Fruit fly (Drosophila melanogaster) whole organism, embryonic: ENCODE results near the gene Dpp10.

Source experiments
- Adf1 ChIP-seq: fragments of 200-800 bp; sonication (Bioruptor generic); IDR thresholded peaks from 2 replicates; pipeline ENCODE4 v1.3.6; 2022; ENCODE audit warnings: missing biosample characterization, missing genetic modification characterization
- Blimp-1 ChIP-seq: fragments of 200-800 bp; sonication (Bioruptor generic); optimal IDR thresholded peaks from 3 replicates; lab custom pipeline; 2018; ENCODE audit warnings: missing biosample characterization, missing genetic modification characterization, mild to moderate bottlenecking, moderate library complexity, missing genetic modification reagents
- CG12071 ChIP-seq: fragments of 200-800 bp; sonication (Bioruptor generic); optimal IDR thresholded peaks from 3 replicates; lab custom pipeline; 2018; ENCODE audit warnings: missing biosample characterization, mild to moderate bottlenecking, missing genetic modification characterization
- CG14441 ChIP-seq: fragments of 200-800 bp; sonication (Bioruptor generic); IDR thresholded peaks from 2 replicates; pipeline ENCODE4 v1.3.6; 2022; ENCODE audit warnings: missing biosample characterization, missing genetic modification characterization
- CG1647 ChIP-seq: fragments of 200-800 bp; sonication (Bioruptor generic); optimal IDR thresholded peaks from 3 replicates; lab custom pipeline; 2016; ENCODE audit warnings: missing biosample characterization, missing genetic modification characterization
- CG16815 ChIP-seq: fragments of 200-800 bp; sonication (Bioruptor generic); optimal IDR thresholded peaks from 3 replicates; lab custom pipeline; 2017; ENCODE audit warnings: missing biosample characterization, mild to moderate bottlenecking, missing genetic modification characterization
- CG17912 ChIP-seq: fragments of 200-800 bp; sonication (Bioruptor generic); optimal IDR thresholded peaks from 2 replicates; lab custom pipeline; 2018; ENCODE audit warnings: missing biosample characterization, mild to moderate bottlenecking, missing genetic modification characterization
- CG2875 ChIP-seq: fragments of 200-800 bp; sonication (Bioruptor generic); optimal IDR thresholded peaks from 2 replicates; lab custom pipeline; 2017; ENCODE audit warnings: missing biosample characterization, mild to moderate bottlenecking, missing genetic modification characterization, missing genetic modification reagents
- CG31365 ChIP-seq: fragments of 200-800 bp; sonication (Bioruptor generic); optimal IDR thresholded peaks from 2 replicates; lab custom pipeline; 2018; ENCODE audit warnings: missing biosample characterization, mild to moderate bottlenecking, missing genetic modification characterization
- CG34224 ChIP-seq: fragments of 200-800 bp; sonication (Bioruptor generic); IDR thresholded peaks from 3 replicates; pipeline ENCODE4 v1.3.6; 2022; ENCODE audit warnings: missing biosample characterization, missing genetic modification characterization; ENCODE audit not compliant: partially characterized antibody
- CG42726 ChIP-seq: fragments of 200-800 bp; sonication (Bioruptor generic); IDR thresholded peaks from 2 replicates; pipeline ENCODE4 v1.3.6; 2022; ENCODE audit warnings: missing biosample characterization, missing genetic modification characterization; ENCODE audit not compliant: partially characterized antibody
- CG4617 ChIP-seq: fragments of 200-800 bp; sonication (Bioruptor generic); optimal IDR thresholded peaks from 3 replicates; lab custom pipeline; 2016; ENCODE audit warnings: missing biosample characterization, missing genetic modification characterization, borderline replicate concordance
- CG5245 ChIP-seq: fragments of 200-800 bp; sonication (Bioruptor generic); optimal IDR thresholded peaks from 3 replicates; lab custom pipeline; 2016; ENCODE audit warnings: missing biosample characterization, missing genetic modification characterization
- CG5953 ChIP-seq: fragments of 200-800 bp; sonication (Bioruptor generic); IDR thresholded peaks from 2 replicates; pipeline ENCODE4 v1.3.6; 2022; ENCODE audit warnings: missing biosample characterization, missing genetic modification characterization
- CG7786 ChIP-seq: fragments of 200-800 bp; sonication (Bioruptor generic); optimal IDR thresholded peaks from 2 replicates; lab custom pipeline; 2016; ENCODE audit warnings: missing biosample characterization, missing genetic modification characterization
- CG7963 ChIP-seq: fragments of 200-800 bp; sonication (Bioruptor generic); IDR thresholded peaks from 3 replicates; pipeline ENCODE4 v1.3.6; 2022; ENCODE audit warnings: missing biosample characterization, missing genetic modification characterization; ENCODE audit not compliant: partially characterized antibody
- CG8478 ChIP-seq: fragments of >200 bp; optimal IDR thresholded peaks from 2 replicates; lab custom pipeline; 2018
- Chrac-16 ChIP-seq: fragments of 200-800 bp; sonication (Bioruptor generic); optimal IDR thresholded peaks from 3 replicates; lab custom pipeline; 2016; ENCODE audit warnings: missing biosample characterization, missing genetic modification characterization
- D19A ChIP-seq: fragments of 200-800 bp; optimal IDR thresholded peaks from 3 replicates; lab custom pipeline; 2019; ENCODE audit warnings: missing biosample characterization, mild to moderate bottlenecking, missing genetic modification characterization, moderate library complexity
- Dp ChIP-seq: fragments of 200-800 bp; sonication (Bioruptor generic); optimal IDR thresholded peaks from 2 replicates; lab custom pipeline; 2018; ENCODE audit warnings: missing biosample characterization, mild to moderate bottlenecking, missing genetic modification characterization, moderate library complexity
- Hand ChIP-seq: fragments of 200-800 bp; sonication (Bioruptor generic); optimal IDR thresholded peaks from 2 replicates; lab custom pipeline; 2017; ENCODE audit warnings: mild to moderate bottlenecking, missing biosample characterization, missing genetic modification reagents, missing genetic modification characterization
- MESR4 ChIP-seq: fragments of 200-800 bp; sonication (Bioruptor generic); optimal IDR thresholded peaks from 2 replicates; lab custom pipeline; 2018; ENCODE audit warnings: missing biosample characterization, mild to moderate bottlenecking, missing genetic modification characterization, moderate library complexity
- Neu2 ChIP-seq: fragments of 200-800 bp; sonication (Bioruptor generic); optimal IDR thresholded peaks from 3 replicates; lab custom pipeline; 2016; ENCODE audit warnings: missing biosample characterization, missing genetic modification characterization, borderline replicate concordance
- Ssrp ChIP-seq: fragments of 200-800 bp; sonication (Bioruptor generic); optimal IDR thresholded peaks from 2 replicates; lab custom pipeline; 2018; ENCODE audit warnings: missing biosample characterization, mild to moderate bottlenecking, missing genetic modification characterization, moderate library complexity
- Stat92E ChIP-seq, 3 experiments: fragments of >200 bp in 2 of 3; fragments of 200-800 bp in 1 of 3; sonication (Bioruptor generic) in 1 of 3; optimal IDR thresholded peaks; 2 replicates each; lab custom pipeline; 2017 to 2019; ENCODE audit warnings: missing biosample characterization in 3 of 3, missing genetic modification characterization in 3 of 3, mild to moderate bottlenecking in 1 of 3, moderate library complexity in 1 of 3
- Tbp ChIP-seq: fragments of >200 bp; optimal IDR thresholded peaks from 2 replicates; lab custom pipeline; 2018; ENCODE audit warnings: missing biosample characterization, missing genetic modification characterization
- ab ChIP-seq: fragments of 200-800 bp; sonication (Bioruptor generic); optimal IDR thresholded peaks from 2 replicates; lab custom pipeline; 2016; ENCODE audit warnings: missing biosample characterization, missing genetic modification characterization
- abd-A ChIP-seq: fragments of 200-800 bp; sonication (Bioruptor generic); optimal IDR thresholded peaks from 3 replicates; lab custom pipeline; 2019; ENCODE audit warnings: missing biosample characterization, mild to moderate bottlenecking, missing genetic modification characterization, moderate library complexity
- ato ChIP-seq: fragments of 200-800 bp; sonication (Bioruptor generic); IDR thresholded peaks from 2 replicates; pipeline ENCODE4 v1.3.6; 2022; ENCODE audit warnings: missing biosample characterization, missing genetic modification characterization; ENCODE audit not compliant: partially characterized antibody
- croc ChIP-seq: fragments of 200-800 bp; sonication (Bioruptor generic); conservative IDR thresholded peaks from 3 replicates; pipeline ENCODE4 v1.3.6; 2022; ENCODE audit warnings: missing biosample characterization, missing genetic modification characterization
- crol ChIP-seq: fragments of 200-800 bp; sonication (Bioruptor generic); IDR thresholded peaks from 2 replicates; pipeline ENCODE4 v1.3.6; 2022; ENCODE audit warnings: missing biosample characterization, missing genetic modification characterization
- dmrt99B ChIP-seq: fragments of 200-800 bp; sonication (Bioruptor generic); optimal IDR thresholded peaks from 2 replicates; lab custom pipeline; 2018; ENCODE audit warnings: missing biosample characterization, mild to moderate bottlenecking, missing genetic modification characterization, moderate library complexity
- exex ChIP-seq: fragments of 200-800 bp; sonication (Bioruptor generic); optimal IDR thresholded peaks from 4 replicates; lab custom pipeline; 2018; ENCODE audit warnings: missing biosample characterization, mild to moderate bottlenecking, missing genetic modification characterization, moderate library complexity
- gfzf ChIP-seq: fragments of 200-800 bp; sonication (Bioruptor generic); optimal IDR thresholded peaks from 2 replicates; lab custom pipeline; 2016; ENCODE audit warnings: missing biosample characterization, mild to moderate bottlenecking, missing genetic modification characterization, moderate library complexity
- gsb-n ChIP-seq: fragments of 200-800 bp; sonication (Bioruptor generic); optimal IDR thresholded peaks from 3 replicates; lab custom pipeline; 2018; ENCODE audit warnings: missing biosample characterization, mild to moderate bottlenecking, missing genetic modification characterization
- h ChIP-seq: fragments of >200 bp; optimal IDR thresholded peaks from 2 replicates; lab custom pipeline; 2017
- ham ChIP-seq: fragments of 200-800 bp; sonication (Bioruptor generic); IDR thresholded peaks from 2 replicates; pipeline ENCODE4 v1.3.6; 2022; ENCODE audit warnings: missing biosample characterization, missing genetic modification characterization
- insv ChIP-seq, 2 experiments: fragments of 200-800 bp; sonication (Bioruptor generic); optimal IDR thresholded peaks; 3 replicates each; lab custom pipeline; 2016 to 2018; ENCODE audit warnings: missing biosample characterization in 2 of 2, missing genetic modification characterization in 2 of 2
- phol ChIP-seq: fragments of 200-800 bp; sonication (Bioruptor generic); optimal IDR thresholded peaks from 3 replicates; lab custom pipeline; 2018; ENCODE audit warnings: missing biosample characterization, mild to moderate bottlenecking, missing genetic modification characterization, moderate library complexity
- repo ChIP-seq: fragments of 200-800 bp; sonication (Bioruptor generic); optimal IDR thresholded peaks from 2 replicates; lab custom pipeline; 2016; ENCODE audit warnings: missing biosample characterization, missing genetic modification characterization
- seq ChIP-seq: fragments of 200-800 bp; sonication (Bioruptor generic); IDR thresholded peaks from 2 replicates; pipeline ENCODE4 v1.3.6; 2022; ENCODE audit warnings: missing biosample characterization, missing genetic modification characterization
- slbo ChIP-seq: fragments of 200-800 bp; sonication (Bioruptor generic); IDR thresholded peaks from 2 replicates; pipeline ENCODE4 v1.3.6; 2022; ENCODE audit warnings: missing biosample characterization, missing genetic modification characterization
- slp2 ChIP-seq: fragments of 200-800 bp; sonication (Bioruptor generic); optimal IDR thresholded peaks from 2 replicates; lab custom pipeline; 2016; ENCODE audit warnings: missing biosample characterization, missing genetic modification characterization
- so ChIP-seq: fragments of 200-800 bp; sonication (Bioruptor generic); IDR thresholded peaks from 3 replicates; pipeline ENCODE4 v1.3.6; 2022; ENCODE audit warnings: missing biosample characterization, missing genetic modification characterization
- sr ChIP-seq: fragments of 200-800 bp; sonication (Bioruptor generic); IDR thresholded peaks from 3 replicates; pipeline ENCODE4 v1.3.6; 2022; ENCODE audit warnings: missing biosample characterization, missing genetic modification characterization
- stwl ChIP-seq: fragments of 200-800 bp; sonication (Bioruptor generic); optimal IDR thresholded peaks from 3 replicates; lab custom pipeline; 2018; ENCODE audit warnings: missing biosample characterization, mild to moderate bottlenecking, missing genetic modification characterization, moderate library complexity
- tio ChIP-seq: fragments of 200-800 bp; sonication (Bioruptor generic); optimal IDR thresholded peaks from 2 replicates; lab custom pipeline; 2017; ENCODE audit warnings: missing biosample characterization, missing genetic modification characterization, inconsistent platforms
- ttk ChIP-seq: fragments of 200-800 bp; sonication (Bioruptor generic); IDR thresholded peaks from 2 replicates; pipeline ENCODE4 v2.1.2; 2022; ENCODE audit warnings: missing biosample characterization, missing genetic modification characterization
- tup ChIP-seq: fragments of 200-800 bp; sonication (Bioruptor generic); optimal IDR thresholded peaks from 2 replicates; lab custom pipeline; 2016; ENCODE audit warnings: missing biosample characterization, mild to moderate bottlenecking, missing genetic modification characterization, moderate library complexity
- twi ChIP-seq: fragments of 200-800 bp; optimal IDR thresholded peaks from 2 replicates; lab custom pipeline; 2019; ENCODE audit warnings: missing biosample characterization, mild to moderate bottlenecking, missing genetic modification characterization, moderate library complexity
- wdn ChIP-seq: fragments of 200-800 bp; sonication (Bioruptor generic); IDR thresholded peaks from 2 replicates; pipeline ENCODE4 v1.3.6; 2022; ENCODE audit warnings: missing biosample characterization, missing genetic modification characterization

The Dpp10 gene

dm6 chr2L:6566020-6566687 is 34.7 kb downstream of the Dpp10 start, which contains the start of gene CG13766 (continued):
- peak; percentile 94 for TF ChIP-seq ato (GFP tag; lab: Robert Waterston, UW)
- TF ChIP-seq so (GFP tag; lab: Robert Waterston, UW) = no peak
- no peak for TF ChIP-seq Blimp-1 (GFP tag; lab: Kevin White, UChicago)
- no peak for TF ChIP-seq CG5245 (GFP tag; lab: Kevin White, UChicago)
- peak; percentile 93 for TF ChIP-seq CG34224 (GFP tag; lab: Robert Waterston, UW)
- no peak for TF ChIP-seq twi (tag; lab: Kevin White, UChicago)
- peak; percentile 37 for TF ChIP-seq MESR4 (GFP tag; lab: Kevin White, UChicago)
- no peak for TF ChIP-seq Ssrp (tag; lab: Kevin White, UChicago)
- TF ChIP-seq stwl (tag; lab: Kevin White, UChicago) = peak; percentile 87
- no peak for TF ChIP-seq Neu2
- no peak for TF ChIP-seq slbo (GFP tag; lab: Robert Waterston, UW)
- TF ChIP-seq dmrt99B (tag; lab: Kevin White, UChicago) = no peak
- TF ChIP-seq crol = no peak
- TF ChIP-seq CG16815 (GFP tag; lab: Kevin White, UChicago) = no peak
- no peak for TF ChIP-seq CG8478 (lab: Kevin White, UChicago)
- no peak for TF ChIP-seq CG2875 (GFP tag; lab: Kevin White, UChicago)
- no peak for TF ChIP-seq ttk (GFP tag; lab: Robert Waterston, UW)
- peak; percentile 98 for TF ChIP-seq CG7963 (GFP tag; lab: Robert Waterston, UW)
- no peak for TF ChIP-seq slp2 (GFP tag; lab: Kevin White, UChicago)
- no peak for TF ChIP-seq Tbp (GFP tag; lab: Kevin White, UChicago)
- TF ChIP-seq D19A = no peak
- no peak for TF ChIP-seq tup (GFP tag; lab: Kevin White, UChicago)
- no peak for TF ChIP-seq CG7786 (GFP tag; lab: Kevin White, UChicago)
- TF ChIP-seq insv (GFP tag; optimal IDR thresholded peaks at IDR 0.05; lab: Kevin White, UChicago) = no peak
- TF ChIP-seq Chrac-16 (GFP tag; lab: Kevin White, UChicago) = no peak
- TF ChIP-seq croc = no peak
- no peak for TF ChIP-seq repo (GFP tag; lab: Kevin White, UChicago)
- TF ChIP-seq gfzf = peak; percentile 83
- no peak for TF ChIP-seq Stat92E (GFP tag; optimal IDR thresholded peaks at IDR 0.05; lab: Kevin White, UChicago)
- TF ChIP-seq sr (GFP tag; lab: Robert Waterston, UW) = no peak
- TF ChIP-seq CG31365 (tag; lab: Kevin White, UChicago) = no peak
- no peak for TF ChIP-seq CG12071 (GFP tag; lab: Kevin White, UChicago)
- TF ChIP-seq CG1647 = no peak
- no peak for TF ChIP-seq gsb-n (tag; lab: Kevin White, UChicago)
- no peak for TF ChIP-seq h
- TF ChIP-seq seq (GFP tag; lab: Robert Waterston, UW) = no peak
- no peak for TF ChIP-seq CG42726 (GFP tag; lab: Robert Waterston, UW)
- TF ChIP-seq Dp = peak; percentile 44
- TF ChIP-seq exex (tag; lab: Kevin White, UChicago) = no peak
- TF ChIP-seq abd-A (tag; lab: Kevin White, UChicago) = no peak
- TF ChIP-seq Adf1 (GFP tag; lab: Robert Waterston, UW) = no peak
- TF ChIP-seq ab (GFP tag; lab: Kevin White, UChicago) = no peak
- TF ChIP-seq CG5953 (GFP tag; lab: Robert Waterston, UW) = no peak
- TF ChIP-seq tio (GFP tag; lab: Kevin White, UChicago) = no peak
- peak; percentile 29 for TF ChIP-seq CG4617
- no peak for TF ChIP-seq CG17912 (GFP tag; lab: Kevin White, UChicago)
- no peak for TF ChIP-seq ham (GFP tag; lab: Robert Waterston, UW)
- TF ChIP-seq CG14441 = no peak
- no peak for TF ChIP-seq wdn
- no peak for TF ChIP-seq Hand (GFP tag; lab: Kevin White, UChicago)
- TF ChIP-seq phol (tag; lab: Kevin White, UChicago) = no peak
